Worm (Caenorhabditis elegans) whole organism, L2 larva: Measurements from ENCODE around the gene F59F5.4.

Source experiments
- ama-1 ChIP-seq: fragments of 150-350 bp; optimal IDR thresholded peaks from 2 replicates; lab custom pipeline; 2018; ENCODE audit warnings: inconsistent platforms
- ceh-82 ChIP-seq: fragments of 150-350 bp; optimal IDR thresholded peaks from 2 replicates; lab custom pipeline; 2014; ENCODE audit warnings: missing biosample characterization, missing genetic modification characterization
- lin-11 ChIP-seq: fragments of 150-350 bp; sonication (generic microtip); optimal IDR thresholded peaks from 2 replicates; lab custom pipeline; 2014; ENCODE audit warnings: missing biosample characterization, missing genetic modification characterization, inconsistent platforms, mixed read lengths
- mbf-1 ChIP-seq: sonication (generic microtip); optimal IDR thresholded peaks from 2 replicates; lab custom pipeline; 2017; ENCODE audit warnings: missing biosample characterization, missing genetic modification characterization
- mdl-1 ChIP-seq, 2 experiments: fragments of 150-350 bp in 1 of 2; sonication (generic microtip) in 1 of 2; optimal IDR thresholded peaks; 2 replicates each; lab custom pipeline; 2017; ENCODE audit warnings: missing biosample characterization in 2 of 2, missing genetic modification characterization in 2 of 2
- nhr-237 ChIP-seq: fragments of 150-350 bp; optimal IDR thresholded peaks from 2 replicates; lab custom pipeline; 2014; ENCODE audit warnings: missing biosample characterization, missing genetic modification characterization
- nhr-25 ChIP-seq: fragments of 150-350 bp; sonication (generic microtip); optimal IDR thresholded peaks from 3 replicates; lab custom pipeline; 2014; ENCODE audit warnings: missing biosample characterization, missing genetic modification characterization
- nhr-6 ChIP-seq: fragments of 150-350 bp; optimal IDR thresholded peaks from 2 replicates; lab custom pipeline; 2014; ENCODE audit warnings: missing biosample characterization, missing genetic modification characterization
- snpc-4 ChIP-seq: fragments of 150-350 bp; optimal IDR thresholded peaks from 2 replicates; lab custom pipeline; 2014; ENCODE audit warnings: missing biosample characterization, missing genetic modification characterization

ce11 chrX:10514056-10514455, 28.7 kb upstream of the F59F5.4 start:
- TF ChIP-seq nhr-6 (no peak), lin-11 (tag; lab: Kevin White, UChicago) (no peak), ama-1 (lab: Kevin White, UChicago) (no peak), ceh-82 (tag; lab: Kevin White, UChicago) (no peak), nhr-25 (tag; lab: Kevin White, UChicago) (no peak), snpc-4 (tag; lab: Kevin White, UChicago) (no peak), mbf-1 (tag; lab: Kevin White, UChicago) (no peak), mdl-1 (tag; optimal IDR thresholded peaks at IDR 0.05; lab: Kevin White, UChicago) (no peak), nhr-237 (tag; lab: Kevin White, UChicago) (no peak)
